Worm (Caenorhabditis elegans): ENCODE results near the gene T24B8.3.

T24B8.3 gene

ce11 chrII:9061557-9062183, 733 bp upstream of the T24B8.3 start (continued):
- no peak for TF ChIP-seq F23B12.7 (tag; optimal IDR thresholded peaks at IDR 0.05; ENCODE audit: insufficient read depth)
- no peak for TF ChIP-seq aptf-3 (GFP tag; IDR thresholded peaks at IDR 0.05)
- TF ChIP-seq F55B11.4 (tag; optimal IDR thresholded peaks at IDR 0.05; ENCODE audit: borderline replicate concordance, insufficient read depth) = no peak
- TF ChIP-seq ztf-3 (GFP tag; optimal IDR thresholded peaks at IDR 0.05) = no peak
- no peak for TF ChIP-seq sptf-2 (GFP tag; optimal IDR thresholded peaks at IDR 0.05)
- no peak for TF ChIP-seq dpff-1 (tag; optimal IDR thresholded peaks at IDR 0.05)
- TF ChIP-seq nfyb-1 (GFP tag; IDR thresholded peaks at IDR 0.05) = no peak
- no peak for TF ChIP-seq nhr-120 (GFP tag; IDR thresholded peaks at IDR 0.05)
- no peak for TF ChIP-seq sea-2 (GFP tag; IDR thresholded peaks at IDR 0.05)
- TF ChIP-seq hlh-12 (tag; optimal IDR thresholded peaks at IDR 0.05) = no peak

DNA sequence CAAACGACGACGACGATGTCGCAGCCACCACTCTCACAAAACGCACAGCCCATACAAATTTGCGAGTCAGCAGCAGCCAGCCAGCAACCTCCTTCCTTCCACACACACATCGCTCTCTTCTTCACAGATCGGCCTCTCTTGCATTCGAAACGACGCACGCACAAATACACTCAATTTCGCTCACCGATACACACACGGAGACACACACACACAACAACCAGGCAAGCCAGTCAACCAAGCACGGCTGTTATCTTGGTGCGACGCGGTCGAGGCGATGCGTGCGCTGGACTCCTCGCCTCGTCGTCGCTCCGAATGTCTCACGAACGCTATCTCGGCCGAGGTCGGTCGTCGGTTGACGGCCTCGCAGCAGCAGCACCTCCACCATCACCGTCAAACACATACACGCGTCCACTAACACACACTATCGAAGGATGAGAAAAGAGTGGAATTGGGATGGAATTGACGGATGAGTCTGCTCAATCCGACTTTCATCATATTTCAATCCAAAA, 551 bp downstream of the T24B8.3 start:
- TF ChIP-seq efl-1 (GFP tag; optimal IDR thresholded peaks at IDR 0.05) (no peak), fkh-3 (tag; optimal IDR thresholded peaks at IDR 0.05) (no peak), let-526 (GFP tag; IDR thresholded peaks at IDR 0.05) (no peak), aptf-3 (GFP tag; IDR thresholded peaks at IDR 0.05) (no peak), F22D6.2 (tag; optimal IDR thresholded peaks at IDR 0.05) (peak; percentile 14), him-1 (tag; optimal IDR thresholded peaks at IDR 0.05) (no peak), F55B11.4 (tag; optimal IDR thresholded peaks at IDR 0.05; ENCODE audit: borderline replicate concordance, insufficient read depth) (no peak), F52B5.7 (tag; optimal IDR thresholded peaks at IDR 0.05) (no peak), lin-40 (tag; optimal IDR thresholded peaks at IDR 0.05) (peak; percentile 83), athp-1 (tag; optimal IDR thresholded peaks at IDR 0.05) (peak; percentile 9), F57C9.4 (tag; optimal IDR thresholded peaks at IDR 0.05) (no peak), unc-130 (GFP tag; optimal IDR thresholded peaks at IDR 0.05) (no peak), xnd-1 (tag; optimal IDR thresholded peaks at IDR 0.05) (no peak), Y67H2A.10 (GFP tag; conservative IDR thresholded peaks at IDR 0.05) (no peak), F49E8.2 (tag; optimal IDR thresholded peaks at IDR 0.05; ENCODE audit: insufficient read depth) (no peak), cebp-2 (GFP tag; IDR thresholded peaks at IDR 0.05) (0 out of 2 replicates have a peak, but pooled peaks have one; percentile 18), zim-3 (tag; optimal IDR thresholded peaks at IDR 0.05) (no peak), snpc-1.3 (tag; optimal IDR thresholded peaks at IDR 0.05; ENCODE audit: insufficient read depth) (no peak), nfyb-1 (GFP tag; IDR thresholded peaks at IDR 0.05) (peak; percentile 93), zfh-2 (GFP tag; conservative IDR thresholded peaks at IDR 0.05) (peak; percentile 98), snpc-4 (GFP tag; optimal IDR thresholded peaks at IDR 0.05) (no peak), snpc-4 (tag; optimal IDR thresholded peaks at IDR 0.05) (peak in 3 of 4 experiments; percentile 62 to 70 (median 66)), ztf-22 (GFP tag; optimal IDR thresholded peaks at IDR 0.05) (peak; percentile 6), T26A5.8 (tag; optimal IDR thresholded peaks at IDR 0.05) (no peak), sea-2 (GFP tag; IDR thresholded peaks at IDR 0.05) (0 out of 2 replicates have a peak, but pooled peaks have one; percentile 53), B0336.3 (GFP tag; IDR thresholded peaks at IDR 0.05) (peak; percentile 83), hlh-26 (GFP tag; conservative IDR thresholded peaks at IDR 0.05) (no peak), lin-26 (GFP tag; IDR thresholded peaks at IDR 0.05) (no peak), ztf-3 (GFP tag; optimal IDR thresholded peaks at IDR 0.05) (no peak), bed-2 (GFP tag; IDR thresholded peaks at IDR 0.05) (no peak), mel-28 (tag; optimal IDR thresholded peaks at IDR 0.05; ENCODE audit: borderline replicate concordance) (no peak), sptf-2 (GFP tag; optimal IDR thresholded peaks at IDR 0.05) (no peak), ztf-28 (GFP tag; IDR thresholded peaks at IDR 0.05) (no peak), ceh-91 (GFP tag; IDR thresholded peaks at IDR 0.05) (peak; percentile 25; the same call in 1 of the 2 replicates), mcd-1 (GFP tag; IDR thresholded peaks at IDR 0.05) (peak; percentile 83), madf-3 (GFP tag; IDR thresholded peaks at IDR 0.05) (peak; percentile 84), egl-18 (GFP tag; IDR thresholded peaks at IDR 0.05) (no peak), akir-1 (GFP tag; optimal IDR thresholded peaks at IDR 0.05) (peak; percentile 5), ccch-3 (GFP tag; optimal IDR thresholded peaks at IDR 0.05) (no peak), ekl-4 (GFP tag; IDR thresholded peaks at IDR 0.05) (0 out of 2 replicates have a peak, but pooled peaks have one; percentile 43), nhr-80 (tag; optimal IDR thresholded peaks at IDR 0.05) (peak; percentile 92)
